Worm (Caenorhabditis elegans): Measurements from ENCODE around the gene srz-102.

The srz-102 gene

DNA sequence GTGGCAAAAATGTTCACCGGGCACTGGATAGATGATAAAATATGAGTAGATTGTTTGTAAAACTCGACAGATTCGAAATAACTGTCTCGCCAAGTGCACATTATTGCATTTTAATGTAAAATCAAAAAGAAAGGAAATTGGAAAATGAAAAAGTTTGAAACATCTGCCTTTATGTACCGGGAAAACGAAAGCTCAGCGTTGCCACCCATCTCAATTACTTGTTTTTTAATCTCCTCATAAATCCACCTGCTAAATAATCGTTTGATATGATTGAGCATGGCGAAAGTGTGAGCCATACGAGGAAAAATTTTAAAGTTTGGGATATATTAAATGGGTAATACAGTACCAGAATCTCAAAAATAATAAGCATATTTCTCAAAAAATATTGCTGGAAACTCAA lies 29.2 kb downstream of the srz-102 start, which contains the start of gene srh-137:
Gene srh-137, minus strand, starts transcription at position 101 of the 400 bp plus-strand sequence.
- no peak for TF ChIP-seq dsc-1 (tag; optimal IDR thresholded peaks at IDR 0.05)
- no peak for TF ChIP-seq unc-130 (tag; optimal IDR thresholded peaks at IDR 0.05)
- no peak for TF ChIP-seq mef-2 (tag; optimal IDR thresholded peaks at IDR 0.05)
- no peak for TF ChIP-seq mdl-1 (tag; optimal IDR thresholded peaks at IDR 0.05)
- TF ChIP-seq aha-1 (tag; optimal IDR thresholded peaks at IDR 0.05), result no peak
- TF ChIP-seq snu-23 (GFP tag; optimal IDR thresholded peaks at IDR 0.05), result no peak
- no peak for TF ChIP-seq ceh-63 (GFP tag; optimal IDR thresholded peaks at IDR 0.05)
- TF ChIP-seq swsn-7 (tag; optimal IDR thresholded peaks at IDR 0.05), result no peak
- no peak for TF ChIP-seq mep-1 (tag; optimal IDR thresholded peaks at IDR 0.05)
- TF ChIP-seq nhr-77 (tag; optimal IDR thresholded peaks at IDR 0.05), result no peak
- TF ChIP-seq efl-1 (optimal IDR thresholded peaks at IDR 0.05), result no peak
- TF ChIP-seq efl-1 (GFP tag; optimal IDR thresholded peaks at IDR 0.05 in 1 of 2), result no peak
- TF ChIP-seq jun-1 (tag; optimal IDR thresholded peaks at IDR 0.05), result no peak
- no peak for TF ChIP-seq pqm-1 (tag; optimal IDR thresholded peaks at IDR 0.05)
- TF ChIP-seq elt-2 (tag; optimal IDR thresholded peaks at IDR 0.05), result no peak
- no peak for TF ChIP-seq nhr-90 (tag; optimal IDR thresholded peaks at IDR 0.05; ENCODE audit: poor library complexity)
- TF ChIP-seq nhr-76 (tag; optimal IDR thresholded peaks at IDR 0.05), result no peak
- no peak for TF ChIP-seq isw-1 (GFP tag; IDR thresholded peaks at IDR 0.05)
- no peak for TF ChIP-seq xbp-1 (tag; optimal IDR thresholded peaks at IDR 0.05)
- no peak for TF ChIP-seq pax-3 (tag; optimal IDR thresholded peaks at IDR 0.05)
- no peak for TF ChIP-seq snpc-4 (tag; optimal IDR thresholded peaks at IDR 0.05)

- TF ChIP-seq nhr-20 (tag; optimal IDR thresholded peaks at IDR 0.05) (no peak), tlp-1 (tag; optimal IDR thresholded peaks at IDR 0.05) (no peak), pag-3 (tag; optimal IDR thresholded peaks at IDR 0.05; ENCODE audit: borderline replicate concordance, insufficient read depth) (no peak), ztf-4 (tag; optimal IDR thresholded peaks at IDR 0.05) (no peak), xbp-1 (tag; optimal IDR thresholded peaks at IDR 0.05) (no peak)
Measured at ce11 chrV:16723744-16724143, 36.4 kb downstream of the srz-102 start, which contains the start of gene nhr-112. nhr-112 (minus strand) TSS chrV:16723844.

DNA sequence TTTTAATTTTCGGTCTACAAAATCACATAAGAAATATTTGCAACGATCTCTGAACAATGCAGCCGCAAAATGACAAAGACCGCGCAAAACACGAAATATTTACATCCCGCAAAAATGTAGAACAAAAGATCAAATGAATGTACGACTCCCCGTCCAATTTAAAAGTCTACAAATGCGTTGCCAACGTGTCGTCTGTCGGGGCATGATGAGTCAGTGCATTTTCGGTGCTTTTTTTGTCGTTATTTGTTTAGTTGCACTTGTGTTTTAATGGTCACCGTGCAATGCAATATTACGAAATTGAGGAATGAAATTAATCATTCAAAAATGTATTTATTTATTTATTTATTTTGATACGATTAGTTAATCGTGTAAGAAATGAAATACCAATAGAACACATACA lies 37.2 kb downstream of the srz-102 start:
- TF ChIP-seq egl-27 (tag; optimal IDR thresholded peaks at IDR 0.05) (peak in 1 of 2 experiments; percentile 17), mdl-1 (tag; optimal IDR thresholded peaks at IDR 0.05) (no peak), C34B4.2 (tag; optimal IDR thresholded peaks at IDR 0.05) (no peak), skn-1 (tag; optimal IDR thresholded peaks at IDR 0.05) (peak; percentile 8), nhr-12 (tag; optimal IDR thresholded peaks at IDR 0.05) (no peak), pax-3 (tag; optimal IDR thresholded peaks at IDR 0.05) (no peak), xbp-1 (tag; optimal IDR thresholded peaks at IDR 0.05) (no peak), lin-15B (tag; optimal IDR thresholded peaks at IDR 0.05) (no peak), nhr-84 (tag; optimal IDR thresholded peaks at IDR 0.05) (no peak), F16B12.6 (tag; optimal IDR thresholded peaks at IDR 0.05) (no peak), sptf-1 (tag; optimal IDR thresholded peaks at IDR 0.05) (no peak), ceh-88 (GFP tag; IDR thresholded peaks at IDR 0.05) (no peak), nhr-20 (tag; optimal IDR thresholded peaks at IDR 0.05) (peak; percentile 25), efl-3 (GFP tag; optimal IDR thresholded peaks at IDR 0.05) (no peak)

DNA sequence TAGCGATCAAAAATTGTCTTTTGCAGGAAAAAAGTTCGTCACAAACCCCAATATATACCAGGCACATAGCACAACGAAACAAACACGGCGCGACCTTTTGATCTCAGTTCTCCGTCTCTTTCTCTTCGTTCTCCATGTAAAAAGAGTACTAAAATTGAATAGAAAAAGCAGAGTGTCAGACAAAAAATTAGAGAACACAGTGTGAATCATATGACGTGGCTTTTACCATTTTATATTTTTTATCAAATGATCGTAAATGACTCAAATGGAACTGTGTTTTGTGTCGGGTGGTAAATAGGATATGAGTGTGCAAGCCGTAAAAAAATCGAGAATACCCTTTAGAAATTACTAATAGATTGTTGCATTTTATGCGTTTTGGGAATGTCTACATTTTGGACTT lies 38.6 kb downstream of the srz-102 start:
- no peak for TF ChIP-seq snu-23 (GFP tag; optimal IDR thresholded peaks at IDR 0.05)
- peak in 1 of 2 experiments; percentile 39 for TF ChIP-seq lin-35 (GFP tag; optimal IDR thresholded peaks at IDR 0.05)
- no peak for TF ChIP-seq isw-1 (GFP tag; IDR thresholded peaks at IDR 0.05)
- TF ChIP-seq nhr-71 (tag; optimal IDR thresholded peaks at IDR 0.05), result peak; percentile 45
- no peak for TF ChIP-seq elt-3 (tag; optimal IDR thresholded peaks at IDR 0.05)
- TF ChIP-seq hpl-2 (GFP tag; optimal IDR thresholded peaks at IDR 0.05), result no peak
- no peak for TF ChIP-seq mab-9 (GFP tag; IDR thresholded peaks at IDR 0.05)
- TF ChIP-seq grh-1 (GFP tag; IDR thresholded peaks at IDR 0.05), result no peak
- peak in 1 of 3 experiments; percentile 31 for TF ChIP-seq ceh-82 (tag; optimal IDR thresholded peaks at IDR 0.05)
- no peak for TF ChIP-seq unc-30 (tag; optimal IDR thresholded peaks at IDR 0.05)
- no peak for TF ChIP-seq irx-1 (tag; optimal IDR thresholded peaks at IDR 0.05)
- peak; percentile 23 for TF ChIP-seq jun-1 (tag; optimal IDR thresholded peaks at IDR 0.05)
- peak; percentile 58 for TF ChIP-seq nhr-20 (tag; optimal IDR thresholded peaks at IDR 0.05)
- TF ChIP-seq nhr-85 (tag), result peak; percentile 22
- TF ChIP-seq nhr-47 (tag; optimal IDR thresholded peaks at IDR 0.05), result no peak
- peak; percentile 65 for TF ChIP-seq elt-2 (tag; optimal IDR thresholded peaks at IDR 0.05)
- TF ChIP-seq nhr-77 (tag; optimal IDR thresholded peaks at IDR 0.05), result no peak
- no peak for TF ChIP-seq C34B4.2 (tag; optimal IDR thresholded peaks at IDR 0.05)
